Worm (Caenorhabditis elegans): Measurements from ENCODE around the gene Y9C12A.1.

The Y9C12A.1 gene

ce11 chrX:661727-662330 lies 20.8 kb downstream of the Y9C12A.1 start, which contains the start of gene rund-1:
rund-1 (minus strand) TSS chrX:661777.
- TF ChIP-seq F23B12.7 (tag; optimal IDR thresholded peaks at IDR 0.05; ENCODE audit: insufficient read depth) (peak; percentile 23), ceh-40 (GFP tag; IDR thresholded peaks at IDR 0.05) (no peak), snpc-1.1 (tag; optimal IDR thresholded peaks at IDR 0.05; ENCODE audit: insufficient read depth) (no peak), K12H6.12 (tag; optimal IDR thresholded peaks at IDR 0.05) (peak; percentile 12), C17E4.6 (GFP tag; IDR thresholded peaks at IDR 0.05) (no peak), egl-44 (GFP tag; IDR thresholded peaks at IDR 0.05) (no peak), nhr-80 (tag; optimal IDR thresholded peaks at IDR 0.05) (peak; percentile 38), lsl-1 (GFP tag; optimal IDR thresholded peaks at IDR 0.05) (no peak), ztf-26 (tag; optimal IDR thresholded peaks at IDR 0.05) (no peak), lin-40 (tag; optimal IDR thresholded peaks at IDR 0.05) (peak; percentile 36), snpc-4 (GFP tag; optimal IDR thresholded peaks at IDR 0.05) (no peak), snpc-4 (tag; optimal IDR thresholded peaks at IDR 0.05) (peak in 2 of 4 experiments; percentile 42 to 72)

- no peak for TF ChIP-seq ztf-28 (GFP tag; IDR thresholded peaks at IDR 0.05)
- no peak for TF ChIP-seq lsl-1 (GFP tag; optimal IDR thresholded peaks at IDR 0.05)
Measured at ce11 chrX:655884-656283, 26.7 kb downstream of the Y9C12A.1 start, which contains the start of gene lpr-7. lpr-7 (plus strand) TSS chrX:656184.

ce11 chrX:654804-655203 lies 27.8 kb downstream of the Y9C12A.1 start, which contains the start of gene ifc-2:
ifc-2 (minus strand) TSS chrX:654904.
- TF ChIP-seq madf-8 (GFP tag; conservative IDR thresholded peaks at IDR 0.05) (no peak), ztf-22 (GFP tag; optimal IDR thresholded peaks at IDR 0.05) (no peak), C06A6.2 (GFP tag; conservative IDR thresholded peaks at IDR 0.05) (no peak), snpc-3.4 (tag; optimal IDR thresholded peaks at IDR 0.05) (no peak), K12H6.12 (tag; optimal IDR thresholded peaks at IDR 0.05) (no peak), nhr-90 (tag; optimal IDR thresholded peaks at IDR 0.05) (no peak), ztf-18 (tag; optimal IDR thresholded peaks at IDR 0.05) (no peak), mes-4 (tag; optimal IDR thresholded peaks at IDR 0.05) (no peak), nhr-120 (GFP tag; IDR thresholded peaks at IDR 0.05) (no peak), nhr-27 (tag; optimal IDR thresholded peaks at IDR 0.05) (no peak), hrde-1 (tag; optimal IDR thresholded peaks at IDR 0.05; ENCODE audit: borderline replicate concordance) (no peak), pbrm-1 (GFP tag; IDR thresholded peaks at IDR 0.05) (no peak), Y53F4B.3 (GFP tag; IDR thresholded peaks at IDR 0.05) (no peak), ztf-25 (GFP tag; IDR thresholded peaks at IDR 0.05) (no peak), lin-54 (GFP tag; optimal IDR thresholded peaks at IDR 0.05) (no peak), him-1 (tag; optimal IDR thresholded peaks at IDR 0.05) (no peak), sdz-38 (tag; optimal IDR thresholded peaks at IDR 0.05) (no peak)

- TF ChIP-seq nhr-80 (tag; optimal IDR thresholded peaks at IDR 0.05) (peak; percentile 72), him-1 (tag; optimal IDR thresholded peaks at IDR 0.05) (no peak), snpc-4 (GFP tag; optimal IDR thresholded peaks at IDR 0.05) (no peak), snpc-4 (tag; optimal IDR thresholded peaks at IDR 0.05) (peak in 1 of 4 experiments; percentile 32)
Measured at ce11 chrX:651616-652015, 31.0 kb downstream of the Y9C12A.1 start.

ce11 chrX:646493-646892 lies 36.1 kb downstream of the Y9C12A.1 start:
- TF ChIP-seq hsf-1 (GFP tag; IDR thresholded peaks at IDR 0.05) (no peak), ama-1 (optimal IDR thresholded peaks at IDR 0.05) (no peak), ama-1 (GFP tag; optimal IDR thresholded peaks at IDR 0.05) (no peak), akir-1 (GFP tag; optimal IDR thresholded peaks at IDR 0.05) (no peak), nhr-80 (tag; optimal IDR thresholded peaks at IDR 0.05) (peak; percentile 63), ztf-25 (GFP tag; IDR thresholded peaks at IDR 0.05) (no peak), rpc-1 (optimal IDR thresholded peaks at IDR 0.05) (no peak), rpc-1 (tag; optimal IDR thresholded peaks at IDR 0.05) (no peak), Y56A3A.18 (GFP tag; IDR thresholded peaks at IDR 0.05) (no peak)

Data from whole organism, young adult.